Fruit fly (Drosophila melanogaster) Kc167 (cell line): ENCODE results near the gene Ptp10D.

Experiments
- Myc ChIP-seq: fragments of >200 bp; optimal IDR thresholded peaks from 2 replicates; lab custom pipeline; 2017; ENCODE audit warnings: missing external identifiers
- Sin3A ChIP-seq: fragments of >200 bp; optimal IDR thresholded peaks from 2 replicates; lab custom pipeline; 2018; ENCODE audit warnings: missing external identifiers
- psq ChIP-seq: fragments of >200 bp; optimal IDR thresholded peaks from 2 replicates; lab custom pipeline; 2017; ENCODE audit warnings: missing external identifiers

DNA sequence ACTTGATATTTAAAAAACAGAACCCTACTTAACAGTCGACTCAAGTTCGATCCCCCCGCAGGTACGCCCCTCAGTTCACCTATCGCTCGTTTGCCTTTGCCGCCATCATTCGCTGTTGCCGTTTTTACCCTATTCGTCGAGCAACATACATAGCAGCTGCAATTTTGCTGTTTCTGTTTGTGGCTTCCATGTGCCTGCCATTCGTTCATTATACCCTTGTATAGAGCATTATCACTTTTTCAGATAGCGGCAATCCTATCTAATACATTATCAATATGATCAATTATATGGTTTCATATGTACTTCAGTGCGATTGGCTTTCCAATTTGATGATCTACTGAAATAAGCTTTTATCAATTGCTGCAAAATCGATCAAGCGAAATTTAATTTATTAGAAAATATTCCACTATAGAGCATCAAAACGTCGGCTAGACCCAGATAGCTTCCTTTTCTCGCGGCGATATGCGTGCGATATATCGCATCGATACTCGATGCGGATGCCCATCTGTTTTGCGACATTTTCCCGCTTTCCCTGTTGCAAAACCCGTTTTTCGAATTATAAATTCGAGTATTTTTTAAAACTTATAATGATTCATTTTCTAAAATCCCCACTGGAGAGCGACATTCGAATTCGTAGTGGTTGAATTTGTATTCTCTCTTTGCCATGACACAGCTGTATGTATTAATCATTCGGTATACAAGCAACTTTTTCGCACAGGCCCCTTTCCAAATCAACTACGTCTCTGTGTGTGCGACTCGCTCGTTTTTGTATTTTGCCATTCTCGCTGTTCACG, 94.3 kb downstream of the Ptp10D start:
- peak; percentile 69 for TF ChIP-seq psq (lab: Kevin White, UChicago)
- TF ChIP-seq Sin3A, result no peak
- no peak for TF ChIP-seq Myc (lab: Kevin White, UChicago)
